Worm (Caenorhabditis elegans): ENCODE results near the gene atp-2.

DNA sequence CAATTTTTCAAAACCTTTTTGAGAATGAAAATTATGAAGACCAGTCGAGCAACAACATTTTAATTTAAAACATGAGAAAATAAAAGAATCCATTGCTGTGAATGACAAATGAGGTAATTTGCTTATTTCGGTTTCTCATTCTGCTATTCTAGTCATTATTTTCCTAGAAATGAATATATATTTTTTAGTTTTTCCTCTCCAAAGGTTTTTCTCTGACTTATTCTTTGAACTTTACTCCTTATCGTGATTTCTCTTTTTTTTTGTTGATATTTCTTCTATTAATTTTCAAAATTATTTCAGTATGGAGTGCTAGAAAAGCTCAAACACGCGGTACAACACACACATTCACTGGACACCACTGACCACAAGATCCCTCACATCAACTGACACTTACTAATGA is 42.6 kb upstream of the atp-2 start, which contains the start of gene pup-2:
- no peak for TF ChIP-seq nhr-77 (tag; optimal IDR thresholded peaks at IDR 0.05)
- no peak for TF ChIP-seq nhr-85 (tag)
- no peak for TF ChIP-seq nhr-76 (tag; optimal IDR thresholded peaks at IDR 0.05)
- no peak for TF ChIP-seq ama-1 (optimal IDR thresholded peaks at IDR 0.05)
- TF ChIP-seq nhr-11 (tag; optimal IDR thresholded peaks at IDR 0.05) = no peak
